Fruit fly (Drosophila melanogaster) whole organism, prepupa: ENCODE measurements around the gene Pss.
A peak's percentile ranks its signal among the peaks of the same experiment; 100 is the strongest.

Experiments
- Blimp-1 ChIP-seq: fragments of 200-800 bp; sonication (Bioruptor generic); optimal IDR thresholded peaks from 3 replicates; lab custom pipeline; 2017; ENCODE audit warnings: missing biosample characterization, missing genetic modification characterization, mild to moderate bottlenecking, moderate library complexity, missing genetic modification reagents
- CG10631 ChIP-seq: fragments of 200-800 bp; sonication (Bioruptor generic); optimal IDR thresholded peaks from 2 replicates; lab custom pipeline; 2016; ENCODE audit warnings: missing biosample characterization, missing genetic modification characterization
- CG11762 ChIP-seq: fragments of 200-800 bp; sonication (Bioruptor generic); optimal IDR thresholded peaks from 3 replicates; lab custom pipeline; 2016; ENCODE audit warnings: missing biosample characterization, missing genetic modification characterization; ENCODE audit not compliant: insufficient read depth
- CG11902 ChIP-seq: fragments of 200-800 bp; sonication (Bioruptor generic); optimal IDR thresholded peaks from 3 replicates; lab custom pipeline; 2016; ENCODE audit warnings: missing biosample characterization, missing genetic modification characterization
- CG15336 ChIP-seq: fragments of 200-800 bp; sonication (Bioruptor generic); IDR thresholded peaks from 2 replicates; pipeline ENCODE4 v1.3.6; 2022; ENCODE audit warnings: missing biosample characterization, missing genetic modification characterization
- CG1621 ChIP-seq: fragments of 200-800 bp; sonication (Bioruptor generic); optimal IDR thresholded peaks from 3 replicates; lab custom pipeline; 2018; ENCODE audit warnings: missing biosample characterization, mild to moderate bottlenecking, missing genetic modification characterization
- CG3032 ChIP-seq: fragments of 200-800 bp; optimal IDR thresholded peaks from 2 replicates; lab custom pipeline; 2019; ENCODE audit warnings: missing biosample characterization, mild to moderate bottlenecking, missing genetic modification characterization, moderate library complexity
- CG32006 ChIP-seq: fragments of 200-800 bp; sonication (Bioruptor generic); optimal IDR thresholded peaks from 3 replicates; lab custom pipeline; 2017; ENCODE audit warnings: missing biosample characterization, mild to moderate bottlenecking, missing genetic modification characterization
- CG34406 ChIP-seq: fragments of 200-800 bp; sonication (Bioruptor generic); optimal IDR thresholded peaks from 3 replicates; lab custom pipeline; 2016; ENCODE audit warnings: missing biosample characterization, missing genetic modification characterization
- CG3919 ChIP-seq: fragments of 200-800 bp; sonication (Bioruptor generic); optimal IDR thresholded peaks from 3 replicates; lab custom pipeline; 2016; ENCODE audit warnings: missing biosample characterization, missing genetic modification characterization
- CG4318 ChIP-seq: fragments of 200-800 bp; sonication (Bioruptor generic); optimal IDR thresholded peaks from 3 replicates; lab custom pipeline; 2017; ENCODE audit warnings: missing biosample characterization, mild to moderate bottlenecking, missing genetic modification characterization
- CG6276 ChIP-seq: fragments of 200-800 bp; sonication (Bioruptor generic); optimal IDR thresholded peaks from 2 replicates; lab custom pipeline; 2017; ENCODE audit warnings: missing biosample characterization, mild to moderate bottlenecking, missing genetic modification characterization
- CG6792 ChIP-seq: fragments of 200-800 bp; sonication (Bioruptor generic); optimal IDR thresholded peaks from 3 replicates; lab custom pipeline; 2016; ENCODE audit warnings: missing biosample characterization, missing genetic modification characterization
- CG6808 ChIP-seq: fragments of 200-800 bp; sonication (Bioruptor generic); optimal IDR thresholded peaks from 3 replicates; lab custom pipeline; 2017; ENCODE audit warnings: missing biosample characterization, missing genetic modification characterization, mild to moderate bottlenecking, moderate library complexity, missing genetic modification reagents
- CG6854 ChIP-seq: fragments of 200-800 bp; sonication (Bioruptor generic); optimal IDR thresholded peaks from 2 replicates; lab custom pipeline; 2017; ENCODE audit warnings: missing biosample characterization, mild to moderate bottlenecking, missing genetic modification characterization
- CG7368 ChIP-seq: fragments of 200-800 bp; sonication (Bioruptor generic); optimal IDR thresholded peaks from 3 replicates; lab custom pipeline; 2016; ENCODE audit warnings: missing biosample characterization, missing genetic modification characterization
- CG8119 ChIP-seq: fragments of 200-800 bp; sonication (Bioruptor generic); IDR thresholded peaks from 3 replicates; pipeline ENCODE4 v1.3.6; 2022; ENCODE audit warnings: missing biosample characterization, missing genetic modification characterization
- CG8319 ChIP-seq: fragments of 200-800 bp; sonication (Bioruptor generic); optimal IDR thresholded peaks from 3 replicates; lab custom pipeline; 2016; ENCODE audit warnings: missing biosample characterization, missing genetic modification characterization
- CG8632 ChIP-seq: fragments of 200-800 bp; sonication (Bioruptor generic); optimal IDR thresholded peaks from 3 replicates; lab custom pipeline; 2016; ENCODE audit warnings: missing biosample characterization, missing genetic modification characterization
- Eip75B ChIP-seq: fragments of 200-800 bp; sonication (Bioruptor generic); optimal IDR thresholded peaks from 3 replicates; lab custom pipeline; 2016; ENCODE audit warnings: missing biosample characterization, missing genetic modification characterization
- Eip78C ChIP-seq: fragments of 200-800 bp; sonication (Bioruptor generic); peaks from one replicate; lab custom pipeline; 2016; ENCODE audit warnings: missing biosample characterization, missing genetic modification characterization
- Eip93F ChIP-seq: fragments of 200-800 bp; sonication (Bioruptor generic); optimal IDR thresholded peaks from 2 replicates; lab custom pipeline; 2016; ENCODE audit warnings: missing biosample characterization, mild to moderate bottlenecking, missing genetic modification characterization
- Ets96B ChIP-seq: fragments of 200-800 bp; optimal IDR thresholded peaks from 2 replicates; lab custom pipeline; 2019; ENCODE audit warnings: missing biosample characterization, mild to moderate bottlenecking, missing genetic modification characterization, moderate library complexity
- Gug ChIP-seq: fragments of 200-800 bp; sonication (Bioruptor generic); IDR thresholded peaks from 2 replicates; pipeline ENCODE4 v1.3.6; 2022; ENCODE audit warnings: missing biosample characterization, missing genetic modification characterization
- Hr38 ChIP-seq: sonication (Bioruptor generic); optimal IDR thresholded peaks from 2 replicates; lab custom pipeline; 2016; ENCODE audit warnings: missing biosample characterization, missing genetic modification characterization
- Hr39 ChIP-seq: fragments of 200-800 bp; sonication (Bioruptor generic); optimal IDR thresholded peaks from 2 replicates; lab custom pipeline; 2016; ENCODE audit warnings: missing biosample characterization, missing genetic modification characterization
- Hr4 ChIP-seq: fragments of 200-800 bp; sonication (Bioruptor generic); optimal IDR thresholded peaks from 3 replicates; lab custom pipeline; 2016; ENCODE audit warnings: missing biosample characterization, missing genetic modification characterization
- Lpt ChIP-seq: fragments of 200-800 bp; sonication (Bioruptor generic); optimal IDR thresholded peaks from 3 replicates; lab custom pipeline; 2016; ENCODE audit warnings: missing biosample characterization, missing genetic modification characterization
- OdsH ChIP-seq: fragments of 200-800 bp; sonication (Bioruptor generic); optimal IDR thresholded peaks from 3 replicates; lab custom pipeline; 2016; ENCODE audit warnings: missing biosample characterization, missing genetic modification characterization
- Sox102F ChIP-seq: fragments of 200-800 bp; sonication (Bioruptor generic); optimal IDR thresholded peaks from 2 replicates; lab custom pipeline; 2016; ENCODE audit warnings: missing biosample characterization, mild to moderate bottlenecking, missing genetic modification characterization
- Sox14 ChIP-seq: fragments of 200-800 bp; sonication (Bioruptor generic); optimal IDR thresholded peaks from 3 replicates; lab custom pipeline; 2016; ENCODE audit warnings: missing biosample characterization, missing genetic modification characterization
- Sox15 ChIP-seq: fragments of 200-800 bp; sonication (Bioruptor generic); optimal IDR thresholded peaks from 3 replicates; lab custom pipeline; 2016; ENCODE audit warnings: missing biosample characterization, missing genetic modification characterization
- achi ChIP-seq: fragments of 200-800 bp; sonication (Bioruptor generic); optimal IDR thresholded peaks from 3 replicates; lab custom pipeline; 2016; ENCODE audit warnings: missing biosample characterization, missing genetic modification characterization
- acj6 ChIP-seq: fragments of 200-800 bp; sonication (Bioruptor generic); optimal IDR thresholded peaks from 3 replicates; lab custom pipeline; 2016; ENCODE audit warnings: missing biosample characterization, missing genetic modification characterization
- cyc ChIP-seq: fragments of 200-800 bp; sonication (Bioruptor generic); optimal IDR thresholded peaks from 3 replicates; lab custom pipeline; 2016; ENCODE audit warnings: missing biosample characterization, missing genetic modification characterization
- dac ChIP-seq: fragments of 200-800 bp; sonication (Bioruptor generic); optimal IDR thresholded peaks from 2 replicates; lab custom pipeline; 2017; ENCODE audit warnings: missing biosample characterization, mild to moderate bottlenecking, missing genetic modification characterization
- dsx ChIP-seq: fragments of 200-800 bp; optimal IDR thresholded peaks from 3 replicates; lab custom pipeline; 2019; ENCODE audit warnings: missing biosample characterization, mild to moderate bottlenecking, missing genetic modification characterization, moderate library complexity; ENCODE audit not compliant: poor library complexity, severe bottlenecking
- eg ChIP-seq: fragments of 200-800 bp; sonication (Bioruptor generic); IDR thresholded peaks from 3 replicates; pipeline ENCODE4 v1.3.6; 2022; ENCODE audit warnings: missing biosample characterization, missing genetic modification characterization
- esn ChIP-seq: fragments of 200-800 bp; sonication (Bioruptor generic); optimal IDR thresholded peaks from 2 replicates; lab custom pipeline; 2016; ENCODE audit warnings: missing biosample characterization, mild to moderate bottlenecking, missing genetic modification characterization, moderate library complexity
- fd85E ChIP-seq: fragments of 200-800 bp; sonication (Bioruptor generic); optimal IDR thresholded peaks from 3 replicates; lab custom pipeline; 2016; ENCODE audit warnings: missing biosample characterization, missing genetic modification characterization
- lz ChIP-seq: fragments of 200-800 bp; sonication (Bioruptor generic); optimal IDR thresholded peaks from 3 replicates; lab custom pipeline; 2016; ENCODE audit warnings: missing biosample characterization, missing genetic modification characterization
- net ChIP-seq: fragments of 200-800 bp; sonication (Bioruptor generic); optimal IDR thresholded peaks from 3 replicates; lab custom pipeline; 2016; ENCODE audit warnings: missing biosample characterization, missing genetic modification characterization
- pdm3 ChIP-seq: fragments of 200-800 bp; sonication (Bioruptor generic); optimal IDR thresholded peaks from 3 replicates; lab custom pipeline; 2016; ENCODE audit warnings: missing biosample characterization, missing genetic modification characterization
- salr ChIP-seq, 2 experiments: fragments of 200-800 bp; sonication (Bioruptor generic); optimal IDR thresholded peaks; 3 replicates each; lab custom pipeline; 2016 to 2018; ENCODE audit warnings: missing biosample characterization in 2 of 2, missing genetic modification characterization in 2 of 2, mild to moderate bottlenecking in 1 of 2
- spab ChIP-seq: fragments of 200-800 bp; sonication (Bioruptor generic); optimal IDR thresholded peaks from 2 replicates; lab custom pipeline; 2017; ENCODE audit warnings: missing biosample characterization, mild to moderate bottlenecking, missing genetic modification characterization, missing genetic modification reagents
- svp ChIP-seq: fragments of 200-800 bp; sonication (Bioruptor generic); peaks from one replicate; lab custom pipeline; 2016; ENCODE audit warnings: missing biosample characterization, missing genetic modification characterization
- topi ChIP-seq: fragments of 200-800 bp; sonication (Bioruptor generic); optimal IDR thresholded peaks from 3 replicates; lab custom pipeline; 2016; ENCODE audit warnings: missing biosample characterization, missing genetic modification characterization
- vri ChIP-seq: fragments of 200-800 bp; sonication (Bioruptor generic); optimal IDR thresholded peaks from 3 replicates; lab custom pipeline; 2016; ENCODE audit warnings: missing biosample characterization, mild to moderate bottlenecking, missing genetic modification characterization

The Pss gene

DNA sequence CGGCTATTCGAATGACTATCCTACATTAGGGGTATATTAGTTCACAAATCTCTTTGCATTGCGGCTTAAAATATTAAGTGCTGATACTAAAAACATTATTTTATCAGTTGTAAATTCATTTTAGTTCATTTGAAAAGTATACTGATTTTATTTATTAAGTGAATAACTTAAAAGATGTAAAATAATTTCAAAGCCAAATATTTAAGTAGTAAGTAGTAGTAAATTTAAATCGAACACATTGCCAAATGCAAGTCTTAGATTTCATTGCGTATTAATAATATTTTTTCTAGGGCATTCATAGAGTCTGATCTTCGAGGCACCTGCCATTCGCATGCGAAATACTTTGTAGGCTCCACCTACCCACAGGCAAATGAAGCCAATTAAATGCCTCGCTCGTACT lies 36.7 kb upstream of the Pss start:
- TF ChIP-seq CG6276 (GFP tag; lab: Kevin White, UChicago) (peak; percentile 20), dsx (GFP tag; lab: Kevin White, UChicago) (peak; percentile 53), CG4318 (GFP tag; lab: Kevin White, UChicago) (peak; percentile 53), lz (GFP tag; lab: Kevin White, UChicago) (no peak), Ets96B (peak; percentile 35), CG32006 (GFP tag; lab: Kevin White, UChicago) (peak; percentile 80), CG8119 (GFP tag; lab: Robert Waterston, UW) (peak; percentile 59), Sox102F (GFP tag; lab: Kevin White, UChicago) (no peak), achi (peak; percentile 27), Eip78C (GFP tag; lab: Kevin White, UChicago) (peak; percentile 83), pdm3 (GFP tag; lab: Kevin White, UChicago) (peak; percentile 22), Blimp-1 (GFP tag; lab: Kevin White, UChicago) (no peak), Hr4 (peak; percentile 64), CG3919 (GFP tag; lab: Kevin White, UChicago) (peak; percentile 19), OdsH (peak; percentile 28), Hr39 (GFP tag; lab: Kevin White, UChicago) (no peak), CG15336 (peak; percentile 70), esn (GFP tag; lab: Kevin White, UChicago) (peak; percentile 7), CG3032 (tag; lab: Kevin White, UChicago) (peak; percentile 5), salr (GFP tag; optimal IDR thresholded peaks at IDR 0.05; lab: Kevin White, UChicago) (peak in 1 of 2 experiments; percentile 47)
- TF ChIP-seq, all 60 proteins: peak for 16

DNA sequence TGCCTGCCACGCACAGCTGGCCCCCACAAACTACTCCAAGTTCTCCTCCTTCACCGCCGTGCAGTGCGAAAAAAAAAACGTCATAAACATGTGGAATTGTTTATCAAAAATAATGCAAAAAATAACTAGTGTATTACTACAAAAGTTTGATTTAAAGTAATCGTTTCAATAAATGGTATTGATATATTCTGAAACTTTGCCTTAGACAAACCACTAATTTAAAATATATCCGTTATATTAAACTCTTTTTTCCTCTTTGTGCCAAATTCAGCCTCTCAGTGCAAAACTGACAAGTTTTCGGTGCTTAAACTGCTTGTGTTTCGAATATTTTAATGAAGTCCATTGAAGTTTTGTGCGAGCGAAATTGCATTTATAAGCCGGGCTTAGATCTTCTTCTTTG lies 31.1 kb upstream of the Pss start:
- TF ChIP-seq achi (no peak), CG11902 (no peak), dsx (GFP tag; lab: Kevin White, UChicago) (no peak), CG11762 (GFP tag; lab: Kevin White, UChicago) (no peak), CG6854 (GFP tag; lab: Kevin White, UChicago) (no peak), topi (GFP tag; lab: Kevin White, UChicago) (peak; percentile 1), Hr38 (no peak), CG32006 (GFP tag; lab: Kevin White, UChicago) (peak; percentile 35), Hr4 (peak; percentile 9), CG10631 (GFP tag; lab: Kevin White, UChicago) (no peak), Hr39 (GFP tag; lab: Kevin White, UChicago) (peak; percentile 7), dac (GFP tag; lab: Kevin White, UChicago) (no peak), Blimp-1 (GFP tag; lab: Kevin White, UChicago) (no peak), CG8319 (GFP tag; lab: Kevin White, UChicago) (no peak), Sox14 (no peak), Gug (GFP tag; lab: Robert Waterston, UW) (no peak), CG3919 (GFP tag; lab: Kevin White, UChicago) (peak; percentile 18), Ets96B (no peak), CG6792 (GFP tag; lab: Kevin White, UChicago) (no peak), Sox102F (GFP tag; lab: Kevin White, UChicago) (peak; percentile 27), Eip93F (GFP tag; lab: Kevin White, UChicago) (no peak), acj6 (GFP tag; lab: Kevin White, UChicago) (no peak), Eip75B (GFP tag; lab: Kevin White, UChicago) (no peak), CG8119 (GFP tag; lab: Robert Waterston, UW) (no peak), eg (GFP tag; lab: Robert Waterston, UW) (peak; percentile 18; the same call in 1 of the 3 replicates), CG6276 (GFP tag; lab: Kevin White, UChicago) (no peak), CG7368 (no peak), spab (GFP tag; lab: Kevin White, UChicago) (no peak), Lpt (GFP tag; lab: Kevin White, UChicago) (no peak), vri (GFP tag; lab: Kevin White, UChicago) (no peak), cyc (GFP tag; lab: Kevin White, UChicago) (no peak), fd85E (GFP tag; lab: Kevin White, UChicago) (no peak), pdm3 (GFP tag; lab: Kevin White, UChicago) (peak; percentile 32), CG8632 (GFP tag; lab: Kevin White, UChicago) (no peak), svp (GFP tag; lab: Kevin White, UChicago) (peak; percentile 66), CG4318 (GFP tag; lab: Kevin White, UChicago) (no peak), CG6808 (GFP tag; lab: Kevin White, UChicago) (no peak), Sox15 (GFP tag; lab: Kevin White, UChicago) (no peak), net (GFP tag; lab: Kevin White, UChicago) (no peak), CG34406 (GFP tag; lab: Kevin White, UChicago) (peak; percentile 2), salr (GFP tag; optimal IDR thresholded peaks at IDR 0.05; lab: Kevin White, UChicago) (no peak), Eip78C (GFP tag; lab: Kevin White, UChicago) (peak; percentile 64), CG3032 (tag; lab: Kevin White, UChicago) (no peak), CG1621 (tag; lab: Kevin White, UChicago) (no peak), OdsH (peak; percentile 41)
